Worm (Caenorhabditis elegans): ENCODE results near the gene R07B7.9.

ce11 chrV:12095865-12096264 is 15.7 kb upstream of the R07B7.9 start, which contains the start of gene nhr-207:
- no peak for TF ChIP-seq ces-1 (GFP tag; optimal IDR thresholded peaks at IDR 0.05)
- TF ChIP-seq egl-13 (tag; optimal IDR thresholded peaks at IDR 0.05), result no peak
- TF ChIP-seq hpl-2 (GFP tag; optimal IDR thresholded peaks at IDR 0.05), result no peak
- TF ChIP-seq ets-5 (GFP tag; IDR thresholded peaks at IDR 0.05), result no peak

All from whole organism, L1 larva.